Worm (Caenorhabditis elegans) whole organism, young adult: Measurements from ENCODE around the gene F42F12.3.
A peak's percentile ranks its signal among the peaks of the same experiment; 100 is the strongest.

Experiments used
- B0019.2 ChIP-seq: fragments of 200-800 bp; sonication (Bioruptor generic); conservative IDR thresholded peaks from 2 replicates; pipeline ENCODE4 v1.3.6; 2022; ENCODE audit warnings: missing genetic modification reagents, missing genetic modification characterization, missing compliant biosample characterization
- B0261.1 ChIP-seq: sonication (generic microtip); optimal IDR thresholded peaks from 2 replicates; lab custom pipeline; 2016; ENCODE audit warnings: mild to moderate bottlenecking, missing genetic modification characterization, moderate library complexity, missing compliant biosample characterization
- C17E4.6 ChIP-seq: fragments of 200-800 bp; sonication (Bioruptor generic); IDR thresholded peaks from 2 replicates; pipeline ENCODE4 v1.3.6; 2022; ENCODE audit warnings: missing genetic modification reagents, missing genetic modification characterization, missing compliant biosample characterization
- F39B2.1 ChIP-seq: fragments of 200-800 bp; sonication (Bioruptor generic); IDR thresholded peaks from 2 replicates; pipeline ENCODE4 v1.3.6; 2022; ENCODE audit warnings: missing genetic modification reagents, missing genetic modification characterization, missing compliant biosample characterization
- K11D2.4 ChIP-seq: fragments of 200-800 bp; sonication (Bioruptor generic); IDR thresholded peaks from 2 replicates; pipeline ENCODE4 v1.3.6; 2022; ENCODE audit warnings: missing genetic modification reagents, missing genetic modification characterization, missing compliant biosample characterization
- Y53F4B.3 ChIP-seq: fragments of 200-800 bp; sonication (Bioruptor generic); IDR thresholded peaks from 2 replicates; pipeline ENCODE4 v1.3.6; 2022; ENCODE audit warnings: missing genetic modification reagents, missing genetic modification characterization, missing compliant biosample characterization
- Y56A3A.18 ChIP-seq: fragments of 200-800 bp; sonication (Bioruptor generic); IDR thresholded peaks from 2 replicates; pipeline ENCODE4 v1.3.6; 2022; ENCODE audit warnings: missing genetic modification reagents, missing genetic modification characterization, missing compliant biosample characterization
- ZK185.1 ChIP-seq: sonication (generic microtip); optimal IDR thresholded peaks from 2 replicates; lab custom pipeline; 2016; ENCODE audit warnings: mild to moderate bottlenecking, missing genetic modification characterization, missing compliant biosample characterization; ENCODE audit not compliant: poor library complexity, severe bottlenecking
- ama-1 ChIP-seq, 3 experiments: fragments of 150-350 bp in 1 of 3; sonication (generic microtip) in 2 of 3; optimal IDR thresholded peaks; 2 replicates each; lab custom pipeline; 2014 to 2018; ENCODE audit warnings: missing biosample characterization in 2 of 3, missing genetic modification characterization in 2 of 3, missing genetic modification reagents in 2 of 3
- aptf-3 ChIP-seq: fragments of 200-800 bp; sonication (Bioruptor generic); IDR thresholded peaks from 2 replicates; pipeline ENCODE4 v1.3.6; 2022; ENCODE audit warnings: missing genetic modification characterization, missing compliant biosample characterization
- attf-3 ChIP-seq: fragments of 200-800 bp; sonication (Bioruptor generic); conservative IDR thresholded peaks from 2 replicates; pipeline ENCODE4 v1.3.6; 2022; ENCODE audit warnings: missing genetic modification reagents, missing genetic modification characterization, missing compliant biosample characterization
- bed-1 ChIP-seq: fragments of 200-800 bp; sonication (Bioruptor generic); IDR thresholded peaks from 2 replicates; pipeline ENCODE4 v1.3.6; 2022; ENCODE audit warnings: missing genetic modification reagents, missing genetic modification characterization, missing compliant biosample characterization
- bed-2 ChIP-seq: fragments of 200-800 bp; sonication (Bioruptor generic); IDR thresholded peaks from 2 replicates; pipeline ENCODE4 v1.3.6; 2022; ENCODE audit warnings: missing genetic modification reagents, missing genetic modification characterization, missing compliant biosample characterization
- ceh-40 ChIP-seq: fragments of 200-800 bp; sonication (Bioruptor generic); IDR thresholded peaks from 2 replicates; pipeline ENCODE4 v1.3.6; 2022; ENCODE audit warnings: missing genetic modification characterization, missing compliant biosample characterization
- efl-1 ChIP-seq: fragments of 150-350 bp; optimal IDR thresholded peaks from 2 replicates; lab custom pipeline; 2014; ENCODE audit warnings: missing biosample characterization, missing genetic modification reagents, missing genetic modification characterization
- egl-18 ChIP-seq: fragments of 200-800 bp; sonication (Bioruptor generic); IDR thresholded peaks from 2 replicates; pipeline ENCODE4 v1.3.6; 2022; ENCODE audit warnings: missing genetic modification reagents, missing genetic modification characterization, missing compliant biosample characterization
- gei-17 ChIP-seq: fragments of 200-800 bp; sonication (Bioruptor generic); optimal IDR thresholded peaks from 2 replicates; lab custom pipeline; 2018; ENCODE audit warnings: mild to moderate bottlenecking, missing genetic modification characterization, missing compliant biosample characterization
- hmg-1.2 ChIP-seq: fragments of 200-800 bp; sonication (Bioruptor generic); IDR thresholded peaks from 2 replicates; pipeline ENCODE4 v1.3.6; 2022; ENCODE audit warnings: missing genetic modification reagents, missing genetic modification characterization, missing compliant biosample characterization
- hsf-1 ChIP-seq: fragments of 200-800 bp; sonication (Bioruptor generic); IDR thresholded peaks from 2 replicates; pipeline ENCODE4 v1.3.6; 2022; ENCODE audit warnings: missing genetic modification reagents, missing genetic modification characterization, missing compliant biosample characterization
- lin-54 ChIP-seq: fragments of 200-800 bp; sonication (Bioruptor generic); optimal IDR thresholded peaks from 2 replicates; lab custom pipeline; 2018; ENCODE audit warnings: mild to moderate bottlenecking, missing genetic modification characterization, missing compliant biosample characterization
- lsy-27 ChIP-seq: sonication (generic microtip); optimal IDR thresholded peaks from 2 replicates; lab custom pipeline; 2017; ENCODE audit warnings: missing genetic modification characterization, mild to moderate bottlenecking, missing compliant biosample characterization, antibody characterized with exemption, missing genotype, borderline replicate concordance; ENCODE audit not compliant: insufficient read depth
- madf-10 ChIP-seq: sonication (generic microtip); optimal IDR thresholded peaks from 2 replicates; lab custom pipeline; 2016; ENCODE audit warnings: mild to moderate bottlenecking, missing genetic modification characterization, missing compliant biosample characterization
- mcd-1 ChIP-seq: fragments of 200-800 bp; sonication (Bioruptor generic); IDR thresholded peaks from 2 replicates; pipeline ENCODE4 v1.3.6; 2022; ENCODE audit warnings: missing genetic modification reagents, missing genetic modification characterization, missing compliant biosample characterization
- mxl-1 ChIP-seq: sonication (generic microtip); optimal IDR thresholded peaks from 2 replicates; lab custom pipeline; 2016; ENCODE audit warnings: missing genetic modification characterization, missing compliant biosample characterization
- nfya-2 ChIP-seq: fragments of 200-800 bp; sonication (Bioruptor generic); IDR thresholded peaks from 2 replicates; pipeline ENCODE4 v1.3.6; 2022; ENCODE audit warnings: missing genetic modification reagents, missing genetic modification characterization, missing compliant biosample characterization
- nhr-27 ChIP-seq: fragments of 200-800 bp; sonication (Bioruptor generic); optimal IDR thresholded peaks from 2 replicates; lab custom pipeline; 2018; ENCODE audit warnings: mild to moderate bottlenecking, missing genetic modification characterization, moderate library complexity, missing compliant biosample characterization
- nhr-80 ChIP-seq: sonication (generic microtip); optimal IDR thresholded peaks from 2 replicates; lab custom pipeline; 2016; ENCODE audit warnings: missing genetic modification characterization, missing compliant biosample characterization
- nhr-90 ChIP-seq: sonication (generic microtip); optimal IDR thresholded peaks from 2 replicates; lab custom pipeline; 2016; ENCODE audit warnings: missing genotype, mild to moderate bottlenecking, missing genetic modification characterization, missing compliant biosample characterization
- pha-4 ChIP-seq: fragments of 150-350 bp; sonication (generic microtip); optimal IDR thresholded peaks from 2 replicates; lab custom pipeline; 2014; ENCODE audit warnings: missing biosample characterization, missing genetic modification reagents, missing genetic modification characterization
- rpc-1 ChIP-seq, 2 experiments: fragments of 150-350 bp in 1 of 2; sonication (generic microtip) in 1 of 2; optimal IDR thresholded peaks; 2 replicates each; lab custom pipeline; 2014 to 2018; ENCODE audit warnings: missing biosample characterization in 1 of 2, missing genetic modification characterization in 1 of 2, missing genetic modification reagents in 1 of 2, missing genotype in 1 of 2
- snpc-1.1 ChIP-seq: sonication (generic microtip); optimal IDR thresholded peaks from 2 replicates; lab custom pipeline; 2017; ENCODE audit warnings: missing genetic modification characterization, mild to moderate bottlenecking, missing compliant biosample characterization, antibody characterized with exemption, moderate library complexity, missing genotype, missing genetic modification reagents; ENCODE audit not compliant: insufficient read depth
- tbx-9 ChIP-seq: sonication (generic microtip); optimal IDR thresholded peaks from 2 replicates; lab custom pipeline; 2016; ENCODE audit warnings: borderline replicate concordance, missing genetic modification characterization, inconsistent platforms, missing compliant biosample characterization
- ztf-18 ChIP-seq: sonication (generic microtip); optimal IDR thresholded peaks from 2 replicates; lab custom pipeline; 2016; ENCODE audit warnings: missing genotype, mild to moderate bottlenecking, missing genetic modification characterization, missing compliant biosample characterization
- ztf-26 ChIP-seq: sonication (generic microtip); optimal IDR thresholded peaks from 2 replicates; lab custom pipeline; 2017; ENCODE audit warnings: missing genetic modification characterization, missing compliant biosample characterization

Gene F42F12.3

DNA sequence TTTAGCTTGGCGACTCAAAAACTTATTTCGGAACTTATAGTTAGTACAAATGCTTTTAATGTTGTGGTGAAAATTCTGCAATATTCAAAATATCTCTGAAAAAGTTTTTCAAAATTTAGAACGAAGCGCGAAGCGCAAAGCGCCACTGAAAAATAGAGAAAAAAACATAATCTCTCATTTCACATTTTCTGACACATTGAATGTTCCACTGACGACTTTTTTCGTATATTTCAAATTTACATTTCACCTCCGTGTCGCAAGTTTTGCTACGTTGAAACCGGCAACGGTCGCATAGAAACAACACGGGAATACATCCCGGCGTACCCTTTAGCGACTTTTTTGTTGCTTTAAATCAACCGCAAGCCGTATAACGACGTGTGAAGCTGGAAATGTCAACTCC lies 2.0 kb upstream of the F42F12.3 start, which contains the start of gene F42F12.14:
Gene F42F12.14, plus strand, starts transcription at position 301 of the 400 bp plus-strand sequence.
- TF ChIP-seq pha-4 (tag; lab: Kevin White, UChicago): no peak
- TF ChIP-seq B0019.2 (GFP tag; lab: Robert Waterston, UW): no peak
- no peak for TF ChIP-seq attf-3 (GFP tag; lab: Robert Waterston, UW)
- TF ChIP-seq egl-18: no peak
- TF ChIP-seq ztf-26: no peak
- no peak for TF ChIP-seq tbx-9 (tag; lab: Kevin White, UChicago)
- TF ChIP-seq nhr-90 (tag; lab: Kevin White, UChicago): no peak
- no peak for TF ChIP-seq bed-2 (GFP tag; lab: Robert Waterston, UW)
- no peak for TF ChIP-seq lsy-27 (tag; lab: Kevin White, UChicago)
- no peak for TF ChIP-seq gei-17 (GFP tag; lab: Kevin White, UChicago)
- no peak for TF ChIP-seq hsf-1 (GFP tag; lab: Robert Waterston, UW)
- TF ChIP-seq snpc-1.1 (tag; lab: Kevin White, UChicago): no peak
- no peak for TF ChIP-seq madf-10 (tag; lab: Kevin White, UChicago)
- TF ChIP-seq nfya-2: no peak
- TF ChIP-seq hmg-1.2: no peak
- TF ChIP-seq ama-1 (optimal IDR thresholded peaks at IDR 0.05; lab: Kevin White, UChicago): no peak
- TF ChIP-seq ama-1 (GFP tag; optimal IDR thresholded peaks at IDR 0.05; lab: Kevin White, UChicago): no peak
- no peak for TF ChIP-seq efl-1 (GFP tag; lab: Kevin White, UChicago)

DNA sequence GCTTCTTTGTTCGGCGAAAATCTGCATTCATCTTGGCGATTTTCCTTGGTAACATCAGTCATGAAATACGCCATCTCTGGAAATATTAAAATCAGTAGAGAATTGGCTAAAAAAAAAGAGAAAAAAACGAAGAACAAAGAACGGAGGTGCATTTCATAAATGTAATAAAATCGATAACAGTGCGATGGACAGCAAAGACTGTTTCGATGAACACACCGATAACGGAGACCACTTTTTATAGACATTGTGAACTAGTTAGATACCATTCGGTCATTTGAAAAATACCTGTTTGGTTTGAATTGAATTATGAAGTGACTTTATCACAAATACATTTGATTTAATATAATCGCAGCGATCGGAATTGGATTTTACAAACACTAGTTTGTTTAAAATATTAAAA lies 2.5 kb downstream of the F42F12.3 start, which contains the start of gene F42F12.4:
Gene F42F12.4, minus strand, starts transcription at position 76 of the 400 bp plus-strand sequence.
- no peak for TF ChIP-seq attf-3 (GFP tag; lab: Robert Waterston, UW)
- no peak for TF ChIP-seq ztf-26
- no peak for TF ChIP-seq bed-1 (GFP tag; lab: Robert Waterston, UW)
- TF ChIP-seq nhr-80 (tag; lab: Kevin White, UChicago): peak; percentile 39
- no peak for TF ChIP-seq ztf-18 (tag; lab: Kevin White, UChicago)
- TF ChIP-seq nhr-27 (tag; lab: Kevin White, UChicago): no peak

DNA sequence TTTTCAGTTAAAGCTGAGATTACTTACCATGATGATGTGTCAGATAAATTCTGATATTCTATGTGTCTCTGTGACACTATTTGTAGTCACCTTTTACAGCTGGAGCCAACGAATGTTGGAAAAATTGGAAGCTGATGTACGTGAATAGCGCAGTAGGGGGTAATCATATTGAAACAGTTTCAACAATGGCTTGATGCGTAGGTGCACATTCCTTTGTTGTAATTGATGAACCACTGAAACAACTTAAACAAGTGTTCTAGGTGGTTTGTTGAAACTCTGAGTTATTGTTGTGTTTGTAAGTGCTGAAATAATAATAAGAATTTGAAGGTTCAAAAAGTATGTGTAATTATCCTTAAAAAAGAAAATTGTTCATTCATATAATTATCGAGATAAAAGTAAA lies 6.2 kb downstream of the F42F12.3 start, which contains the start of gene nspc-12:
Gene nspc-12, minus strand, starts transcription at position 101 of the 400 bp plus-strand sequence.
- TF ChIP-seq C17E4.6 (GFP tag; lab: Robert Waterston, UW): no peak
- TF ChIP-seq mcd-1 (GFP tag; lab: Robert Waterston, UW): no peak
- TF ChIP-seq K11D2.4 (GFP tag; lab: Robert Waterston, UW): no peak
- TF ChIP-seq bed-1 (GFP tag; lab: Robert Waterston, UW): no peak
- TF ChIP-seq F39B2.1: no peak
- TF ChIP-seq lin-54 (GFP tag; lab: Kevin White, UChicago): no peak
- TF ChIP-seq Y56A3A.18 (GFP tag; lab: Robert Waterston, UW): no peak
- no peak for TF ChIP-seq Y53F4B.3 (GFP tag; lab: Robert Waterston, UW)
- TF ChIP-seq ZK185.1 (tag; lab: Kevin White, UChicago): no peak
- TF ChIP-seq nhr-27 (tag; lab: Kevin White, UChicago): no peak
- no peak for TF ChIP-seq rpc-1 (optimal IDR thresholded peaks at IDR 0.05; lab: Kevin White, UChicago)
- TF ChIP-seq rpc-1 (tag; optimal IDR thresholded peaks at IDR 0.05; lab: Kevin White, UChicago): no peak
- no peak for TF ChIP-seq ceh-40 (GFP tag; lab: Robert Waterston, UW)
- TF ChIP-seq mxl-1 (tag; lab: Kevin White, UChicago): no peak
- TF ChIP-seq B0261.1 (tag; lab: Kevin White, UChicago): no peak

DNA sequence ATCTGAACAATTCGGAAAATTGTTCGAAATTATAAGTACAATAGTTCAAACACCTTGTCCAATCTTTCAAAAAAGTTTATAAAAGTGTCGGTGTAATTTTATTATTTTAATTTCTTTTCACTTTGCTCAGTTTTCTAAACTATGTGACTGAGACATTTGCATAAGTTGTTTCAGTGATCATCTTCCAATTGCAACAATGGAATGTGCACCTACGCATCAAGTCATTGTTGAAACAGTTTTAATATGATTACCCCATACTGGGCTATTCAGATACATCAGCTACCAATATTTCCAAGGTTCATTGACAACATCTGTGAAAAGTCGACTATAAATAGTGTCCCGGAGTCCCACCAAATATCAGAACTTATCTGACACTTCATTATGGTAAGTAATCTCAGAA lies 6.7 kb downstream of the F42F12.3 start, which contains the start of gene nspc-13:
Gene nspc-13, plus strand, starts transcription at position 301 of the 400 bp plus-strand sequence.
- no peak for TF ChIP-seq mxl-1 (tag; lab: Kevin White, UChicago)
- TF ChIP-seq aptf-3: no peak
- no peak for TF ChIP-seq efl-1 (GFP tag; lab: Kevin White, UChicago)
